7 worm cellular contexts compared by ENCODE assay signal in the genomic region with DNA sequence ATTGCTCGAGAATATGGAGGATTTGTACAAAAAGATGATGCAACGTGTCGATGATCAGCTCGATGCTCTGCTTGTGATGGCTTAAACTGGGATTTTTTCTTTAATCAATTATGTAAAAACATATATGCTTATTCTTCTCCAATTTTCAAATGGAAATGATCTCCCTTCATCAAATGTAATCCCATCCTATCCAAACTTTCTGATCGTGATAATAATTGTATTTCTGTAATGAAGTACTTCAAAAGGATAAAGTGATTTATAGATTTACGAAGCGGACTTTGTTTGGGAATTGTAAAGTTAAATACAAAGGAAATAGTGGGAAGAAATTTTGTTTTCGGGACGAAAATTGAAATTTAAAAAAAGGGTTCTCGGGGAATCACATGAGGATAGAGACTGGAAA.
A peak's percentile ranks its signal among the peaks of the same experiment; 100 is the strongest.
TF ChIP-seq lines count a peak whose summit lies in the region.

No protein-coding gene starts in this region.

TF ChIP-seq in whole organism, L1 larva, 84 proteins besides CTCF, POLR2A, EP300 and RAD21:
- TF ChIP-seq nhr-71 (tag; optimal IDR thresholded peaks at IDR 0.05; lab: Kevin White, UChicago): no peak
- TF ChIP-seq aly-2 (tag; optimal IDR thresholded peaks at IDR 0.05; lab: Kevin White, UChicago): peak; percentile 5
- TF ChIP-seq nhr-85 (tag; lab: Kevin White, UChicago): peak; percentile 55
- no peak for TF ChIP-seq hpl-2 (GFP tag; optimal IDR thresholded peaks at IDR 0.05; lab: Kevin White, UChicago)
- TF ChIP-seq ets-5 (GFP tag; IDR thresholded peaks at IDR 0.05; lab: Robert Waterston, UW): no peak
- no peak for TF ChIP-seq ama-1 (optimal IDR thresholded peaks at IDR 0.05; lab: Kevin White, UChicago)
- no peak for TF ChIP-seq vab-15 (tag; optimal IDR thresholded peaks at IDR 0.05; lab: Kevin White, UChicago)
TF ChIP-seq in whole organism, L1 larva: peak in this region for 2.

TF ChIP-seq in whole organism, L2 larva, 48 proteins besides CTCF, POLR2A, EP300 and RAD21:
- peak in 1 of 2 experiments; percentile 13 for TF ChIP-seq lsy-2 (tag; optimal IDR thresholded peaks at IDR 0.05; lab: Kevin White, UChicago)
- TF ChIP-seq ztf-1 (GFP tag; conservative IDR thresholded peaks at IDR 0.05; lab: Robert Waterston, UW): no peak
- peak; percentile 18 for TF ChIP-seq ama-1 (optimal IDR thresholded peaks at IDR 0.05; lab: Kevin White, UChicago)
- no peak for TF ChIP-seq crh-2 (tag; optimal IDR thresholded peaks at IDR 0.05; lab: Kevin White, UChicago)

TF ChIP-seq in whole organism, L3 larva, 47 proteins besides CTCF, POLR2A, EP300 and RAD21 (continues in another document):
- TF ChIP-seq nhr-11 (tag; optimal IDR thresholded peaks at IDR 0.05; lab: Kevin White, UChicago): no peak
- no peak for TF ChIP-seq snpc-4 (tag; optimal IDR thresholded peaks at IDR 0.05; lab: Kevin White, UChicago)
- no peak for TF ChIP-seq aly-2 (tag; optimal IDR thresholded peaks at IDR 0.05; lab: Kevin White, UChicago)
- TF ChIP-seq ceh-9 (tag; optimal IDR thresholded peaks at IDR 0.05; lab: Kevin White, UChicago): no peak
- no peak for TF ChIP-seq nhr-67 (tag; optimal IDR thresholded peaks at IDR 0.05; lab: Kevin White, UChicago)
- TF ChIP-seq nhr-77 (tag; optimal IDR thresholded peaks at IDR 0.05; lab: Kevin White, UChicago): no peak
- no peak for TF ChIP-seq R02D3.7 (tag; optimal IDR thresholded peaks at IDR 0.05; lab: Kevin White, UChicago)
- TF ChIP-seq lsy-12 (tag; optimal IDR thresholded peaks at IDR 0.05; lab: Kevin White, UChicago): peak; percentile 10
- TF ChIP-seq sea-2 (GFP tag; optimal IDR thresholded peaks at IDR 0.05; lab: Kevin White, UChicago): no peak
- no peak for TF ChIP-seq elt-1 (tag; optimal IDR thresholded peaks at IDR 0.05; lab: Kevin White, UChicago)
- no peak for TF ChIP-seq lin-15B (tag; optimal IDR thresholded peaks at IDR 0.05; lab: Kevin White, UChicago)
- TF ChIP-seq hmg-11 (tag; optimal IDR thresholded peaks at IDR 0.05; lab: Kevin White, UChicago): no peak
- TF ChIP-seq nhr-12 (tag; optimal IDR thresholded peaks at IDR 0.05; lab: Kevin White, UChicago): no peak
- TF ChIP-seq ztf-11 (tag; optimal IDR thresholded peaks at IDR 0.05; lab: Kevin White, UChicago): no peak
- no peak for TF ChIP-seq unc-39 (tag; optimal IDR thresholded peaks at IDR 0.05; lab: Kevin White, UChicago)
- TF ChIP-seq ZK546.5 (tag; optimal IDR thresholded peaks at IDR 0.05; lab: Kevin White, UChicago): no peak
- TF ChIP-seq fos-1 (tag; optimal IDR thresholded peaks at IDR 0.05; lab: Kevin White, UChicago): no peak

TF ChIP-seq in whole organism, L4 larva, 104 proteins besides CTCF, POLR2A, EP300 and RAD21 (continues in another document):
- TF ChIP-seq dmd-9 (GFP tag; IDR thresholded peaks at IDR 0.05; lab: Robert Waterston, UW) (no peak), snpc-4 (tag; optimal IDR thresholded peaks at IDR 0.05; lab: Kevin White, UChicago) (no peak), Y48G9A.11 (GFP tag; IDR thresholded peaks at IDR 0.05; lab: Robert Waterston, UW) (no peak), mes-2 (tag; optimal IDR thresholded peaks at IDR 0.05; lab: Kevin White, UChicago; ENCODE audit: poor library complexity, severe bottlenecking) (no peak), dve-1 (tag; optimal IDR thresholded peaks at IDR 0.05; lab: Kevin White, UChicago; ENCODE audit: insufficient read depth) (peak; percentile 9), lin-29 (GFP tag; IDR thresholded peaks at IDR 0.05; lab: Robert Waterston, UW) (no peak), lim-7 (GFP tag; IDR thresholded peaks at IDR 0.05; lab: Robert Waterston, UW) (no peak), F26F4.8 (GFP tag; conservative IDR thresholded peaks at IDR 0.05; lab: Robert Waterston, UW) (no peak), nhr-11 (tag; optimal IDR thresholded peaks at IDR 0.05; lab: Kevin White, UChicago) (no peak), ctbp-1 (GFP tag; IDR thresholded peaks at IDR 0.05; lab: Robert Waterston, UW) (no peak), F44E2.7 (GFP tag; IDR thresholded peaks at IDR 0.05; lab: Robert Waterston, UW) (no peak), egl-27 (tag; optimal IDR thresholded peaks at IDR 0.05; lab: Kevin White, UChicago) (no peak), lin-13 (GFP tag; optimal IDR thresholded peaks at IDR 0.05; lab: Kevin White, UChicago) (no peak), nhr-10 (tag; optimal IDR thresholded peaks at IDR 0.05; lab: Kevin White, UChicago) (no peak), spr-1 (tag; optimal IDR thresholded peaks at IDR 0.05; lab: Kevin White, UChicago) (no peak)

TF ChIP-seq in whole organism, late embryonic, 69 proteins besides CTCF, POLR2A, EP300 and RAD21:
- peak; percentile 13 for TF ChIP-seq ama-1 (optimal IDR thresholded peaks at IDR 0.05; lab: Kevin White, UChicago)
- TF ChIP-seq pros-1 (tag; optimal IDR thresholded peaks at IDR 0.05; lab: Kevin White, UChicago): no peak

TF ChIP-seq in whole organism, mixed stage, embryonic, 35 proteins besides CTCF, POLR2A, EP300 and RAD21:
- TF ChIP-seq mep-1 (tag; optimal IDR thresholded peaks at IDR 0.05; lab: Kevin White, UChicago) (no peak), ces-1 (GFP tag; optimal IDR thresholded peaks at IDR 0.05; lab: Kevin White, UChicago) (peak; percentile 16)

TF ChIP-seq in whole organism, young adult, 124 proteins besides CTCF, POLR2A, EP300 and RAD21 (continues in another document):
- TF ChIP-seq zim-3 (tag; optimal IDR thresholded peaks at IDR 0.05; lab: Kevin White, UChicago) (no peak), ets-4 (GFP tag; optimal IDR thresholded peaks at IDR 0.05; lab: Kevin White, UChicago) (no peak), gei-17 (GFP tag; optimal IDR thresholded peaks at IDR 0.05; lab: Kevin White, UChicago) (no peak), madf-6 (GFP tag; IDR thresholded peaks at IDR 0.05; lab: Robert Waterston, UW) (no peak), ztf-18 (tag; optimal IDR thresholded peaks at IDR 0.05; lab: Kevin White, UChicago) (peak; percentile 6), F39B2.1 (GFP tag; IDR thresholded peaks at IDR 0.05; lab: Robert Waterston, UW) (no peak), lin-26 (GFP tag; IDR thresholded peaks at IDR 0.05; lab: Robert Waterston, UW) (no peak), bed-1 (GFP tag; IDR thresholded peaks at IDR 0.05; lab: Robert Waterston, UW) (no peak), akir-1 (GFP tag; optimal IDR thresholded peaks at IDR 0.05; lab: Kevin White, UChicago) (no peak), ZK185.1 (tag; optimal IDR thresholded peaks at IDR 0.05; lab: Kevin White, UChicago; ENCODE audit: poor library complexity, severe bottlenecking) (peak; percentile 1), aptf-2 (GFP tag; conservative IDR thresholded peaks at IDR 0.05; lab: Robert Waterston, UW) (no peak), aptf-3 (GFP tag; IDR thresholded peaks at IDR 0.05; lab: Robert Waterston, UW) (no peak), tbp1 (GFP tag; optimal IDR thresholded peaks at IDR 0.05; lab: Kevin White, UChicago) (peak; percentile 35), C06A6.2 (GFP tag; conservative IDR thresholded peaks at IDR 0.05; lab: Robert Waterston, UW) (no peak), attf-3 (GFP tag; conservative IDR thresholded peaks at IDR 0.05; lab: Robert Waterston, UW) (no peak), hlh-26 (GFP tag; conservative IDR thresholded peaks at IDR 0.05; lab: Robert Waterston, UW) (no peak), nfya-2 (GFP tag; IDR thresholded peaks at IDR 0.05; lab: Robert Waterston, UW) (no peak), F33H1.4 (GFP tag; IDR thresholded peaks at IDR 0.05; lab: Robert Waterston, UW) (no peak), ceh-100 (GFP tag; IDR thresholded peaks at IDR 0.05; lab: Robert Waterston, UW) (no peak), F52B5.7 (tag; optimal IDR thresholded peaks at IDR 0.05; lab: Kevin White, UChicago) (no peak), mes-4 (tag; optimal IDR thresholded peaks at IDR 0.05; lab: Kevin White, UChicago) (peak; percentile 12), ama-1 (optimal IDR thresholded peaks at IDR 0.05; lab: Kevin White, UChicago) (no peak), ama-1 (GFP tag; optimal IDR thresholded peaks at IDR 0.05; lab: Kevin White, UChicago) (peak in 1 of 2 experiments; percentile 47), lin-40 (tag; optimal IDR thresholded peaks at IDR 0.05; lab: Kevin White, UChicago) (peak; percentile 7), let-607 (tag; optimal IDR thresholded peaks at IDR 0.05; lab: Kevin White, UChicago) (peak in 1 of 2 experiments; percentile 20), die-1 (tag; optimal IDR thresholded peaks at IDR 0.05; lab: Kevin White, UChicago) (peak; percentile 35), unc-130 (GFP tag; optimal IDR thresholded peaks at IDR 0.05; lab: Kevin White, UChicago) (no peak), cebp-1 (GFP tag; IDR thresholded peaks at IDR 0.05; lab: Robert Waterston, UW) (no peak), cebp-1 (tag; optimal IDR thresholded peaks at IDR 0.05; lab: Kevin White, UChicago) (peak; percentile 25), ceh-91 (GFP tag; IDR thresholded peaks at IDR 0.05; lab: Robert Waterston, UW) (no peak), ceh-40 (GFP tag; IDR thresholded peaks at IDR 0.05; lab: Robert Waterston, UW) (no peak), Y95B8A.8 (GFP tag; IDR thresholded peaks at IDR 0.05; lab: Robert Waterston, UW) (peak; percentile 68; the same call in 1 of the 2 replicates), hlh-12 (tag; optimal IDR thresholded peaks at IDR 0.05; lab: Kevin White, UChicago) (no peak), B0336.3 (GFP tag; IDR thresholded peaks at IDR 0.05; lab: Robert Waterston, UW) (no peak; the same call in none of the 2 replicates), rpc-1 (optimal IDR thresholded peaks at IDR 0.05; lab: Kevin White, UChicago) (no peak), rpc-1 (tag; optimal IDR thresholded peaks at IDR 0.05; lab: Kevin White, UChicago) (no peak), ztf-25 (GFP tag; IDR thresholded peaks at IDR 0.05; lab: Robert Waterston, UW) (no peak), F22D6.2 (tag; optimal IDR thresholded peaks at IDR 0.05; lab: Kevin White, UChicago) (no peak), Y56A3A.18 (GFP tag; IDR thresholded peaks at IDR 0.05; lab: Robert Waterston, UW) (0 out of 2 replicates have a peak, but pooled peaks have one; percentile 3), ztf-28 (GFP tag; IDR thresholded peaks at IDR 0.05; lab: Robert Waterston, UW) (no peak), F23B12.7 (tag; optimal IDR thresholded peaks at IDR 0.05; lab: Kevin White, UChicago; ENCODE audit: insufficient read depth) (no peak), sdz-38 (tag; optimal IDR thresholded peaks at IDR 0.05; lab: Kevin White, UChicago) (no peak), B0019.2 (GFP tag; conservative IDR thresholded peaks at IDR 0.05; lab: Robert Waterston, UW) (no peak), attf-6 (GFP tag; IDR thresholded peaks at IDR 0.05; lab: Robert Waterston, UW) (peak; percentile 95), hsf-1 (GFP tag; IDR thresholded peaks at IDR 0.05; lab: Robert Waterston, UW) (no peak), somi-1 (GFP tag; optimal IDR thresholded peaks at IDR 0.05; lab: Kevin White, UChicago) (peak; percentile 26), Y53G8AR.9 (GFP tag; conservative IDR thresholded peaks at IDR 0.05; lab: Robert Waterston, UW) (no peak)
